Worm (Caenorhabditis elegans): ENCODE measurements around the gene acr-3.

The acr-3 gene

ce11 chrX:6750145-6750544, 40.8 kb downstream of the acr-3 start (continued):
- TF ChIP-seq F57C9.4 (tag; optimal IDR thresholded peaks at IDR 0.05), result no peak
- peak; percentile 32 for TF ChIP-seq akir-1 (GFP tag; optimal IDR thresholded peaks at IDR 0.05)
- TF ChIP-seq pha-4 (tag; optimal IDR thresholded peaks at IDR 0.05), result peak; percentile 97
- peak; percentile 48 for TF ChIP-seq tlf-1 (GFP tag; optimal IDR thresholded peaks at IDR 0.05)
- TF ChIP-seq let-607 (tag; optimal IDR thresholded peaks at IDR 0.05), result no peak
- peak; percentile 61; the same call in 1 of the 2 replicates for TF ChIP-seq hmg-1.2 (GFP tag; IDR thresholded peaks at IDR 0.05)
- no peak for TF ChIP-seq F52B5.7 (tag; optimal IDR thresholded peaks at IDR 0.05)
- no peak for TF ChIP-seq snpc-4 (GFP tag; optimal IDR thresholded peaks at IDR 0.05)
- peak in 1 of 4 experiments; percentile 12 for TF ChIP-seq snpc-4 (tag; optimal IDR thresholded peaks at IDR 0.05)
- TF ChIP-seq K12H6.12 (tag; optimal IDR thresholded peaks at IDR 0.05), result peak; percentile 86
- no peak for TF ChIP-seq lir-1 (GFP tag; conservative IDR thresholded peaks at IDR 0.05)
- TF ChIP-seq lin-40 (tag; optimal IDR thresholded peaks at IDR 0.05), result peak; percentile 87
- TF ChIP-seq B0336.3 (GFP tag; IDR thresholded peaks at IDR 0.05), result peak; percentile 84
- TF ChIP-seq F10E7.11 (tag; optimal IDR thresholded peaks at IDR 0.05), result no peak
- peak; percentile 83 for TF ChIP-seq C06A6.2 (GFP tag; conservative IDR thresholded peaks at IDR 0.05)
- no peak for TF ChIP-seq ceh-58 (GFP tag; IDR thresholded peaks at IDR 0.05)
- TF ChIP-seq nhr-179 (tag; optimal IDR thresholded peaks at IDR 0.05), result no peak
- TF ChIP-seq sdz-38 (tag; optimal IDR thresholded peaks at IDR 0.05), result no peak
- no peak for TF ChIP-seq nfya-2 (GFP tag; IDR thresholded peaks at IDR 0.05)
- TF ChIP-seq F23B12.7 (tag; optimal IDR thresholded peaks at IDR 0.05; ENCODE audit: insufficient read depth), result no peak
- TF ChIP-seq nfyb-1 (GFP tag; IDR thresholded peaks at IDR 0.05), result peak; percentile 62
- peak; percentile 78 for TF ChIP-seq F22D6.2 (tag; optimal IDR thresholded peaks at IDR 0.05)
- TF ChIP-seq madf-10 (tag; optimal IDR thresholded peaks at IDR 0.05), result peak; percentile 74
- peak; percentile 83 for TF ChIP-seq zfh-2 (GFP tag; conservative IDR thresholded peaks at IDR 0.05)
- TF ChIP-seq egl-44 (GFP tag; IDR thresholded peaks at IDR 0.05), result peak; percentile 73; the same call in 1 of the 2 replicates
- TF ChIP-seq efl-1 (GFP tag; optimal IDR thresholded peaks at IDR 0.05), result no peak
- peak; percentile 74 for TF ChIP-seq K11D2.4 (GFP tag; IDR thresholded peaks at IDR 0.05)
- no peak for TF ChIP-seq F49E8.2 (tag; optimal IDR thresholded peaks at IDR 0.05; ENCODE audit: insufficient read depth)
- TF ChIP-seq Y95B8A.8 (GFP tag; IDR thresholded peaks at IDR 0.05), result peak; percentile 40; the same call in 1 of the 2 replicates
- peak; percentile 89 for TF ChIP-seq somi-1 (GFP tag; optimal IDR thresholded peaks at IDR 0.05)
- no peak for TF ChIP-seq ceh-100 (GFP tag; IDR thresholded peaks at IDR 0.05)
- peak; percentile 52 for TF ChIP-seq tbp1 (GFP tag; optimal IDR thresholded peaks at IDR 0.05)
- peak; percentile 10; the same call in 1 of the 2 replicates for TF ChIP-seq pbrm-1 (GFP tag; IDR thresholded peaks at IDR 0.05)
- TF ChIP-seq egrh-3 (GFP tag; IDR thresholded peaks at IDR 0.05), result peak; percentile 45; the same call in 1 of the 2 replicates
- TF ChIP-seq ztf-18 (tag; optimal IDR thresholded peaks at IDR 0.05), result no peak
- peak; percentile 6 for TF ChIP-seq die-1 (tag; optimal IDR thresholded peaks at IDR 0.05)
- 0 out of 2 replicates have a peak, but pooled peaks have one; percentile 50 for TF ChIP-seq bed-1 (GFP tag; IDR thresholded peaks at IDR 0.05)
- TF ChIP-seq nhr-120 (GFP tag; IDR thresholded peaks at IDR 0.05), result no peak
- peak; percentile 43 for TF ChIP-seq mcd-1 (GFP tag; IDR thresholded peaks at IDR 0.05)

ce11 chrX:6761211-6761610, 51.9 kb downstream of the acr-3 start:
- TF ChIP-seq nhr-80 (tag; optimal IDR thresholded peaks at IDR 0.05) (peak; percentile 47), let-607 (tag; optimal IDR thresholded peaks at IDR 0.05) (peak in 1 of 2 experiments; percentile 21), mes-4 (tag; optimal IDR thresholded peaks at IDR 0.05) (no peak)

Data from whole organism, young adult.